Worm (Caenorhabditis elegans): ENCODE data around the gene col-2.

The col-2 gene

ce11 chrIV:10085401-10086187 is at the start of gene col-2, which contains the start of gene ndc-80:
TSS of gene col-2 (minus strand) at chrIV:10085451.
TSS of gene ndc-80 (plus strand) at chrIV:10086137.
- TF ChIP-seq C34F6.9 (tag; optimal IDR thresholded peaks at IDR 0.05) (peak; percentile 89), egl-27 (tag; optimal IDR thresholded peaks at IDR 0.05) (peak; percentile 0), elt-3 (tag; optimal IDR thresholded peaks at IDR 0.05) (no peak), nhr-12 (tag; optimal IDR thresholded peaks at IDR 0.05) (no peak), alr-1 (tag; optimal IDR thresholded peaks at IDR 0.05) (no peak), crh-2 (tag; optimal IDR thresholded peaks at IDR 0.05) (no peak), dmd-4 (tag; optimal IDR thresholded peaks at IDR 0.05) (no peak), unc-55 (GFP tag; optimal IDR thresholded peaks at IDR 0.05) (no peak), sma-9 (GFP tag; optimal IDR thresholded peaks at IDR 0.05) (peak; percentile 71), sma-9 (tag; optimal IDR thresholded peaks at IDR 0.05) (no peak), nhr-23 (tag; optimal IDR thresholded peaks at IDR 0.05) (no peak), nhr-129 (tag; optimal IDR thresholded peaks at IDR 0.05) (peak; percentile 84), nhr-21 (tag; optimal IDR thresholded peaks at IDR 0.05) (peak; percentile 13), unc-39 (tag; optimal IDR thresholded peaks at IDR 0.05) (no peak), nhr-11 (tag; optimal IDR thresholded peaks at IDR 0.05) (no peak), ztf-11 (tag; optimal IDR thresholded peaks at IDR 0.05) (no peak), ztf-1 (GFP tag; conservative IDR thresholded peaks at IDR 0.05) (no peak), sma-3 (GFP tag; optimal IDR thresholded peaks at IDR 0.05) (peak; percentile 69), F13H6.1 (tag; optimal IDR thresholded peaks at IDR 0.05) (no peak), ZK546.5 (tag; optimal IDR thresholded peaks at IDR 0.05) (no peak), lin-13 (GFP tag; optimal IDR thresholded peaks at IDR 0.05) (no peak), nhr-77 (tag; optimal IDR thresholded peaks at IDR 0.05) (peak; percentile 5), mab-5 (tag; optimal IDR thresholded peaks at IDR 0.05) (peak; percentile 26), aly-2 (tag; optimal IDR thresholded peaks at IDR 0.05) (no peak), unc-62 (GFP tag; optimal IDR thresholded peaks at IDR 0.05) (no peak), gmeb-1 (tag; optimal IDR thresholded peaks at IDR 0.05) (peak; percentile 82), fos-1 (tag; optimal IDR thresholded peaks at IDR 0.05) (no peak), ztf-4 (tag; optimal IDR thresholded peaks at IDR 0.05) (no peak), ceh-82 (tag; optimal IDR thresholded peaks at IDR 0.05) (no peak), lin-39 (tag; optimal IDR thresholded peaks at IDR 0.05) (no peak), ceh-16 (tag; optimal IDR thresholded peaks at IDR 0.05) (no peak), zag-1 (tag; optimal IDR thresholded peaks at IDR 0.05) (no peak), mdl-1 (tag; optimal IDR thresholded peaks at IDR 0.05) (no peak), lsy-2 (tag; optimal IDR thresholded peaks at IDR 0.05) (peak in 1 of 2 experiments; percentile 85), nhr-10 (tag; optimal IDR thresholded peaks at IDR 0.05) (no peak), nhr-6 (tag; optimal IDR thresholded peaks at IDR 0.05) (no peak), snpc-4 (tag; optimal IDR thresholded peaks at IDR 0.05) (no peak), sem-4 (tag; optimal IDR thresholded peaks at IDR 0.05) (no peak), elt-1 (tag; optimal IDR thresholded peaks at IDR 0.05) (no peak), mbf-1 (tag; optimal IDR thresholded peaks at IDR 0.05) (no peak), ama-1 (optimal IDR thresholded peaks at IDR 0.05) (no peak), nhr-25 (tag; optimal IDR thresholded peaks at IDR 0.05) (no peak), R02D3.7 (tag; optimal IDR thresholded peaks at IDR 0.05) (no peak), blmp-1 (tag; optimal IDR thresholded peaks at IDR 0.05; ENCODE audit: insufficient read depth) (peak; percentile 15)

- no peak for TF ChIP-seq F13H6.1 (tag; optimal IDR thresholded peaks at IDR 0.05)
- no peak for TF ChIP-seq egl-27 (tag; optimal IDR thresholded peaks at IDR 0.05)
- TF ChIP-seq unc-62 (GFP tag; optimal IDR thresholded peaks at IDR 0.05), result no peak
- TF ChIP-seq Y55F3AM.14 (GFP tag; optimal IDR thresholded peaks at IDR 0.05), result no peak
- TF ChIP-seq ztf-4 (tag; optimal IDR thresholded peaks at IDR 0.05), result no peak
- TF ChIP-seq ceh-16 (tag; optimal IDR thresholded peaks at IDR 0.05), result no peak
- no peak for TF ChIP-seq lin-39 (tag; optimal IDR thresholded peaks at IDR 0.05)
- TF ChIP-seq blmp-1 (tag; optimal IDR thresholded peaks at IDR 0.05; ENCODE audit: insufficient read depth), result no peak
- no peak for TF ChIP-seq mbf-1 (tag; optimal IDR thresholded peaks at IDR 0.05)
- TF ChIP-seq skn-1 (tag; optimal IDR thresholded peaks at IDR 0.05), result no peak
- no peak for TF ChIP-seq aly-2 (tag; optimal IDR thresholded peaks at IDR 0.05)
Observed at ce11 chrIV:10129957-10130356, 44.7 kb upstream of the col-2 start, which contains the start of gene glt-3. TSS of gene glt-3 (plus strand) at chrIV:10130257.

Data from whole organism, L2 larva.